Worm (Caenorhabditis elegans) whole organism, L2 larva: ENCODE data around the gene sra-38.

Experiments
- egl-27 ChIP-seq: sonication (generic microtip); optimal IDR thresholded peaks from 3 replicates; lab custom pipeline; 2017; ENCODE audit warnings: missing biosample characterization, missing genetic modification reagents, missing genetic modification characterization
- fos-1 ChIP-seq: fragments of 150-350 bp; optimal IDR thresholded peaks from 2 replicates; lab custom pipeline; 2014; ENCODE audit warnings: missing biosample characterization, missing genetic modification characterization
- gmeb-1 ChIP-seq: fragments of 150-350 bp; optimal IDR thresholded peaks from 2 replicates; lab custom pipeline; 2014; ENCODE audit warnings: missing biosample characterization, missing genetic modification characterization
- nhr-11 ChIP-seq: fragments of 150-350 bp; optimal IDR thresholded peaks from 2 replicates; lab custom pipeline; 2014; ENCODE audit warnings: missing biosample characterization, missing genetic modification characterization
- nhr-25 ChIP-seq: fragments of 150-350 bp; sonication (generic microtip); optimal IDR thresholded peaks from 3 replicates; lab custom pipeline; 2014; ENCODE audit warnings: missing biosample characterization, missing genetic modification characterization

DNA sequence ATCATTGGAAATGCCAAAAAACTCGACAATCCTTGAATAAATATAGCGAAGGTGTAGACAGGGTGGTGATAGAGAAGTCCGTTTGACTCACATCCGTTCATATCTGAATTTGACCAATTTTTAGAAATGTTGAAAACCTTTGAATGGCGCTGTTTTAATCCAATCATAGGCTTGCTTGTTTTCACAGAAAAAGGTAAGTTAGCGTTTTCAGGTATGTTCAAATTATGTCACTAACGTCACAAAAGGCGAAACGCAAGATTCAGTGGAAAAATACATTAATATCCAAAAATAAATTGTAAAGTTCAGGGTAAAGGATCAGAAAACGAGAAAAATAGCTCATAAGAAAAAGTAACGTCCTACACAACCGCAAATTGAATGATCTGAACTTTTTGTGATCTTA, at the start of gene sra-38:
- no peak for TF ChIP-seq nhr-25
- no peak for TF ChIP-seq fos-1
- no peak for TF ChIP-seq gmeb-1 (tag; lab: Kevin White, UChicago)
- TF ChIP-seq nhr-11 (tag; lab: Kevin White, UChicago) = no peak
- no peak for TF ChIP-seq egl-27 (tag; lab: Kevin White, UChicago)
